Fruit fly (Drosophila melanogaster) whole organism, embryonic: ENCODE data around the gene RpS17.

Source experiments
- BEAF-32 ChIP-seq: fragments of 200-800 bp; sonication (Bioruptor generic); optimal IDR thresholded peaks from 3 replicates; lab custom pipeline; 2017; ENCODE audit warnings: missing biosample characterization, missing genetic modification characterization, mild to moderate bottlenecking, moderate library complexity, missing genetic modification reagents
- CG10267 ChIP-seq: fragments of 200-800 bp; sonication (Bioruptor generic); optimal IDR thresholded peaks from 2 replicates; lab custom pipeline; 2018; ENCODE audit warnings: missing biosample characterization, mild to moderate bottlenecking, missing genetic modification characterization, moderate library complexity
- CG11504 ChIP-seq: fragments of 200-800 bp; sonication (Bioruptor generic); optimal IDR thresholded peaks from 3 replicates; lab custom pipeline; 2019; ENCODE audit warnings: missing biosample characterization, mild to moderate bottlenecking, missing genetic modification characterization, moderate library complexity
- CG15601 ChIP-seq: fragments of 200-800 bp; sonication (Bioruptor generic); optimal IDR thresholded peaks from 3 replicates; lab custom pipeline; 2019; ENCODE audit warnings: missing biosample characterization, mild to moderate bottlenecking, missing genetic modification characterization, moderate library complexity
- CG18011 ChIP-seq: fragments of 200-800 bp; sonication (Bioruptor generic); optimal IDR thresholded peaks from 2 replicates; lab custom pipeline; 2017; ENCODE audit warnings: missing biosample characterization, missing genetic modification characterization, mild to moderate bottlenecking, moderate library complexity, missing genotype
- CG18599 ChIP-seq: fragments of 200-800 bp; sonication (Bioruptor generic); optimal IDR thresholded peaks from 3 replicates; lab custom pipeline; 2017; ENCODE audit warnings: missing biosample characterization, missing genetic modification characterization, mild to moderate bottlenecking, moderate library complexity, missing genetic modification reagents
- CG2116 ChIP-seq: fragments of 200-800 bp; sonication (Bioruptor generic); optimal IDR thresholded peaks from 3 replicates; lab custom pipeline; 2018; ENCODE audit warnings: missing biosample characterization, mild to moderate bottlenecking, missing genetic modification characterization
- CG3163 ChIP-seq: fragments of 200-800 bp; sonication (Bioruptor generic); optimal IDR thresholded peaks from 3 replicates; lab custom pipeline; 2016; ENCODE audit warnings: missing biosample characterization, missing genetic modification characterization
- CG32767 ChIP-seq: fragments of 200-800 bp; sonication (Bioruptor generic); IDR thresholded peaks from 2 replicates; pipeline ENCODE4 v1.3.6; 2022; ENCODE audit warnings: missing biosample characterization, missing genetic modification characterization
- CG33557 ChIP-seq: fragments of 200-800 bp; sonication (Bioruptor generic); optimal IDR thresholded peaks from 2 replicates; lab custom pipeline; 2019; ENCODE audit warnings: missing biosample characterization, mild to moderate bottlenecking, missing genetic modification characterization, moderate library complexity
- CG7372 ChIP-seq: fragments of 200-800 bp; sonication (Bioruptor generic); IDR thresholded peaks from 2 replicates; pipeline ENCODE4 v1.3.6; 2022; ENCODE audit warnings: missing biosample characterization, missing genetic modification characterization
- CG7786 ChIP-seq: fragments of 200-800 bp; sonication (Bioruptor generic); optimal IDR thresholded peaks from 2 replicates; lab custom pipeline; 2016; ENCODE audit warnings: missing biosample characterization, missing genetic modification characterization
- CG7963 ChIP-seq: fragments of 200-800 bp; sonication (Bioruptor generic); IDR thresholded peaks from 3 replicates; pipeline ENCODE4 v1.3.6; 2022; ENCODE audit warnings: missing biosample characterization, missing genetic modification characterization; ENCODE audit not compliant: partially characterized antibody
- Chrac-16 ChIP-seq: fragments of 200-800 bp; sonication (Bioruptor generic); optimal IDR thresholded peaks from 3 replicates; lab custom pipeline; 2016; ENCODE audit warnings: missing biosample characterization, missing genetic modification characterization
- CkIIα-i1 ChIP-seq: fragments of 200-800 bp; sonication (Bioruptor generic); IDR thresholded peaks from 2 replicates; pipeline ENCODE4 v1.3.6; 2022; ENCODE audit warnings: missing biosample characterization, missing genetic modification characterization
- Dek ChIP-seq: fragments of 200-800 bp; sonication (Bioruptor generic); optimal IDR thresholded peaks from 3 replicates; lab custom pipeline; 2019; ENCODE audit warnings: missing biosample characterization, mild to moderate bottlenecking, missing genetic modification characterization, moderate library complexity
- Doc2 ChIP-seq: fragments of 200-800 bp; sonication (Bioruptor generic); IDR thresholded peaks from 2 replicates; pipeline ENCODE4 v1.3.6; 2022; ENCODE audit warnings: missing biosample characterization, missing genetic modification characterization
- Hr3 ChIP-seq: fragments of 200-800 bp; sonication (Bioruptor generic); optimal IDR thresholded peaks from 3 replicates; lab custom pipeline; 2016; ENCODE audit warnings: missing biosample characterization, missing genetic modification characterization
- Nf-YA ChIP-seq: fragments of 200-800 bp; sonication (Bioruptor generic); IDR thresholded peaks from 2 replicates; pipeline ENCODE4 v1.3.6; 2022; ENCODE audit warnings: missing biosample characterization, missing genetic modification characterization
- Nf-YC ChIP-seq: fragments of 200-800 bp; optimal IDR thresholded peaks from 3 replicates; lab custom pipeline; 2019; ENCODE audit warnings: missing biosample characterization, mild to moderate bottlenecking, missing genetic modification characterization, moderate library complexity
- Six4 ChIP-seq: fragments of 200-800 bp; sonication (Bioruptor generic); optimal IDR thresholded peaks from 2 replicates; lab custom pipeline; 2016; ENCODE audit warnings: missing biosample characterization, missing genetic modification characterization
- YL-1 ChIP-seq: fragments of 200-800 bp; sonication (Bioruptor generic); optimal IDR thresholded peaks from 3 replicates; lab custom pipeline; 2017; ENCODE audit warnings: missing biosample characterization, mild to moderate bottlenecking, missing genetic modification characterization
- ab ChIP-seq: fragments of 200-800 bp; sonication (Bioruptor generic); optimal IDR thresholded peaks from 2 replicates; lab custom pipeline; 2016; ENCODE audit warnings: missing biosample characterization, missing genetic modification characterization
- bsh ChIP-seq, 2 experiments: fragments of 200-800 bp; sonication (Bioruptor generic); optimal IDR thresholded peaks; 2 replicates each; lab custom pipeline; 2017 to 2018; ENCODE audit warnings: mild to moderate bottlenecking in 2 of 2, missing biosample characterization in 2 of 2, missing genetic modification characterization in 2 of 2, moderate library complexity in 1 of 2
- cato ChIP-seq: fragments of 200-800 bp; sonication (Bioruptor generic); optimal IDR thresholded peaks from 2 replicates; lab custom pipeline; 2016; ENCODE audit warnings: missing biosample characterization, missing genetic modification characterization, borderline replicate concordance
- ci ChIP-seq: fragments of 200-800 bp; sonication (Bioruptor generic); IDR thresholded peaks from 3 replicates; pipeline ENCODE4 v1.3.6; 2022; ENCODE audit warnings: missing biosample characterization, missing genetic modification characterization
- crol ChIP-seq: fragments of 200-800 bp; sonication (Bioruptor generic); IDR thresholded peaks from 2 replicates; pipeline ENCODE4 v1.3.6; 2022; ENCODE audit warnings: missing biosample characterization, missing genetic modification characterization
- danr ChIP-seq: fragments of 200-800 bp; sonication (Bioruptor generic); IDR thresholded peaks from 2 replicates; pipeline ENCODE4 v1.3.6; 2022; ENCODE audit warnings: missing biosample characterization, missing genetic modification characterization
- dati ChIP-seq: fragments of 200-800 bp; sonication (Bioruptor generic); IDR thresholded peaks from 2 replicates; pipeline ENCODE4 v1.3.6; 2022; ENCODE audit warnings: missing biosample characterization, missing genetic modification characterization
- dpn ChIP-seq, 2 experiments: fragments of 200-800 bp; sonication (Bioruptor generic); optimal IDR thresholded peaks; 3 replicates each; lab custom pipeline; 2016; ENCODE audit warnings: missing biosample characterization in 2 of 2, missing genetic modification characterization in 2 of 2
- dysf ChIP-seq: fragments of 200-800 bp; sonication (Bioruptor generic); IDR thresholded peaks from 3 replicates; pipeline ENCODE4 v1.3.6; 2022; ENCODE audit warnings: missing biosample characterization, missing genetic modification characterization
- fru ChIP-seq: fragments of >200 bp; optimal IDR thresholded peaks from 2 replicates; lab custom pipeline; 2017
- gem ChIP-seq: fragments of 200-800 bp; sonication (Bioruptor generic); optimal IDR thresholded peaks from 2 replicates; lab custom pipeline; 2019; ENCODE audit warnings: missing biosample characterization, mild to moderate bottlenecking, missing genetic modification characterization, moderate library complexity
- h ChIP-seq: fragments of >200 bp; optimal IDR thresholded peaks from 2 replicates; lab custom pipeline; 2017
- klu ChIP-seq: fragments of 200-800 bp; sonication (Bioruptor generic); IDR thresholded peaks from 2 replicates; pipeline ENCODE4 v1.3.6; 2022; ENCODE audit warnings: missing biosample characterization, missing genetic modification characterization
- maf-S ChIP-seq: fragments of 200-800 bp; sonication (Bioruptor generic); optimal IDR thresholded peaks from 2 replicates; lab custom pipeline; 2016; ENCODE audit warnings: missing biosample characterization, missing genetic modification characterization
- nerfin-1 ChIP-seq: fragments of 200-800 bp; sonication (Bioruptor generic); optimal IDR thresholded peaks from 3 replicates; lab custom pipeline; 2019; ENCODE audit warnings: missing biosample characterization, mild to moderate bottlenecking, missing genetic modification characterization, moderate library complexity
- nom ChIP-seq: fragments of 200-800 bp; sonication (Bioruptor generic); optimal IDR thresholded peaks from 2 replicates; lab custom pipeline; 2017; ENCODE audit warnings: missing biosample characterization, missing genetic modification characterization, mild to moderate bottlenecking, moderate library complexity, missing genetic modification reagents
- onecut ChIP-seq: fragments of 200-800 bp; sonication (Bioruptor generic); IDR thresholded peaks from 2 replicates; pipeline ENCODE4 v1.3.6; 2022; ENCODE audit warnings: missing biosample characterization, missing genetic modification characterization
- p53 ChIP-seq: fragments of 200-800 bp; sonication (Bioruptor generic); optimal IDR thresholded peaks from 2 replicates; lab custom pipeline; 2016; ENCODE audit warnings: missing biosample characterization, missing genetic modification characterization
- pb ChIP-seq: fragments of 200-800 bp; sonication (Bioruptor generic); optimal IDR thresholded peaks from 3 replicates; lab custom pipeline; 2016; ENCODE audit warnings: missing biosample characterization, missing genetic modification characterization
- pfk ChIP-seq: fragments of 200-800 bp; sonication (Bioruptor generic); optimal IDR thresholded peaks from 2 replicates; lab custom pipeline; 2018; ENCODE audit warnings: missing biosample characterization, mild to moderate bottlenecking, missing genetic modification characterization, moderate library complexity
- prd ChIP-seq, 3 experiments: fragments of >200 bp in 2 of 3; fragments of 200-800 bp in 1 of 3; sonication (Bioruptor generic) in 1 of 3; optimal IDR thresholded peaks in 2 of 3; IDR thresholded peaks in 1 of 3; 2 replicates in 2 of 3; 3 replicates in 1 of 3; pipeline versions ENCODE4 v1.3.6 to Lab custom; 2017 to 2022; ENCODE audit warnings: missing biosample characterization in 1 of 3, missing genetic modification characterization in 1 of 3
- ranshi ChIP-seq: fragments of 200-800 bp; sonication (Bioruptor generic); IDR thresholded peaks from 2 replicates; pipeline ENCODE4 v1.3.6; 2022; ENCODE audit warnings: missing biosample characterization, missing genetic modification characterization
- salm ChIP-seq: fragments of 200-800 bp; sonication (Bioruptor generic); optimal IDR thresholded peaks from 2 replicates; lab custom pipeline; 2018; ENCODE audit warnings: missing biosample characterization, mild to moderate bottlenecking, missing genetic modification characterization
- sima ChIP-seq: fragments of 200-800 bp; sonication (Bioruptor generic); optimal IDR thresholded peaks from 2 replicates; lab custom pipeline; 2016; ENCODE audit warnings: missing biosample characterization, missing genetic modification characterization
- slp2 ChIP-seq: fragments of 200-800 bp; sonication (Bioruptor generic); optimal IDR thresholded peaks from 2 replicates; lab custom pipeline; 2016; ENCODE audit warnings: missing biosample characterization, missing genetic modification characterization
- tin ChIP-seq: fragments of 200-800 bp; sonication (Bioruptor generic); optimal IDR thresholded peaks from 3 replicates; lab custom pipeline; 2016; ENCODE audit warnings: missing biosample characterization, missing genetic modification characterization

Gene RpS17

dm6 chr3L:9429665-9430607, at the start of gene RpS17, which contains the start of gene MTF-1 (continued):
- TF ChIP-seq CG7786 (GFP tag; lab: Kevin White, UChicago) (no peak), CG7372 (no peak; the same call in 1 of the 2 replicates), p53 (GFP tag; lab: Kevin White, UChicago) (no peak), gem (tag; lab: Kevin White, UChicago) (peak; percentile 35), Nf-YC (tag; lab: Kevin White, UChicago) (peak; percentile 27), h (no peak), Chrac-16 (GFP tag; lab: Kevin White, UChicago) (no peak), CG15601 (tag; lab: Kevin White, UChicago) (peak; percentile 63), dpn (GFP tag; optimal IDR thresholded peaks at IDR 0.05; lab: Kevin White, UChicago) (peak in 1 of 2 experiments; percentile 11), nom (GFP tag; lab: Kevin White, UChicago) (peak; percentile 80), YL-1 (peak; percentile 83), CG10267 (tag; lab: Kevin White, UChicago) (peak; percentile 45), fru (lab: Kevin White, UChicago) (no peak), slp2 (GFP tag; lab: Kevin White, UChicago) (peak; percentile 26), cato (GFP tag; lab: Kevin White, UChicago) (no peak), Hr3 (GFP tag; lab: Kevin White, UChicago) (peak; percentile 17), CG7963 (GFP tag; lab: Robert Waterston, UW) (no peak), bsh (GFP tag; optimal IDR thresholded peaks at IDR 0.05; lab: Kevin White, UChicago) (peak; percentile 45 to 49), ab (GFP tag; lab: Kevin White, UChicago) (no peak), CG3163 (GFP tag; lab: Kevin White, UChicago) (peak; percentile 39), Dek (tag; lab: Kevin White, UChicago) (no peak), CG18011 (peak; percentile 7), klu (GFP tag; lab: Robert Waterston, UW) (no peak), prd (optimal IDR thresholded peaks at IDR 0.05; lab: Kevin White, UChicago) (no peak), prd (GFP tag; IDR thresholded peaks at IDR 0.05; lab: Robert Waterston, UW) (no peak), dati (GFP tag; lab: Robert Waterston, UW) (no peak), sima (no peak), CG33557 (GFP tag; lab: Kevin White, UChicago) (peak; percentile 39), BEAF-32 (GFP tag; lab: Kevin White, UChicago) (peak; percentile 44), CG2116 (GFP tag; lab: Kevin White, UChicago) (peak; percentile 64), dysf (0 out of 3 replicates have a peak, but pooled peaks have one; percentile 32), Six4 (GFP tag; lab: Kevin White, UChicago) (no peak), CG32767 (GFP tag; lab: Robert Waterston, UW) (no peak), crol (0 out of 2 replicates have a peak, but pooled peaks have one; percentile 15), maf-S (GFP tag; lab: Kevin White, UChicago) (peak; percentile 4), ranshi (GFP tag; lab: Robert Waterston, UW) (peak; percentile 33; the same call in 1 of the 2 replicates), onecut (peak; percentile 70), CG18599 (GFP tag; lab: Kevin White, UChicago) (peak; percentile 44), danr (GFP tag; lab: Robert Waterston, UW) (no peak), ci (GFP tag; lab: Robert Waterston, UW) (peak; percentile 90), pb (GFP tag; lab: Kevin White, UChicago) (no peak), CG11504 (tag; lab: Kevin White, UChicago) (peak; percentile 34), CkIIα-i1 (GFP tag; lab: Robert Waterston, UW) (no peak), Doc2 (GFP tag; lab: Robert Waterston, UW) (no peak), tin (no peak), salm (tag; lab: Kevin White, UChicago) (peak; percentile 62), Nf-YA (peak; percentile 73), nerfin-1 (peak; percentile 53), pfk (GFP tag; lab: Kevin White, UChicago) (peak; percentile 23)
